Worm (Caenorhabditis elegans): ENCODE results near the gene T19H12.6.

ce11 chrV:4881377-4881776 is 3.9 kb upstream of the T19H12.6 start, which contains the start of gene str-32:
- TF ChIP-seq hmg-4 (GFP tag; optimal IDR thresholded peaks at IDR 0.05) (no peak), ama-1 (optimal IDR thresholded peaks at IDR 0.05) (no peak), ceh-36 (tag; optimal IDR thresholded peaks at IDR 0.05) (no peak), tbx-11 (GFP tag; IDR thresholded peaks at IDR 0.05) (no peak), hnd-1 (tag; optimal IDR thresholded peaks at IDR 0.05) (no peak), flt-1 (GFP tag; IDR thresholded peaks at IDR 0.05) (no peak), tra-4 (tag; optimal IDR thresholded peaks at IDR 0.05) (no peak), ceh-13 (GFP tag; optimal IDR thresholded peaks at IDR 0.05) (no peak), tbx-37 (GFP tag; conservative IDR thresholded peaks at IDR 0.05) (no peak), aly-1 (tag; optimal IDR thresholded peaks at IDR 0.05) (no peak)

Data from whole organism, early embryonic.